Worm (Caenorhabditis elegans) whole organism, young adult: ENCODE data around the gene fbxb-9.

Experiments used
- B0019.2 ChIP-seq: fragments of 200-800 bp; sonication (Bioruptor generic); conservative IDR thresholded peaks from 2 replicates; pipeline ENCODE4 v1.3.6; 2022; ENCODE audit warnings: missing genetic modification reagents, missing genetic modification characterization, missing compliant biosample characterization
- F22D6.2 ChIP-seq: sonication (generic microtip); optimal IDR thresholded peaks from 2 replicates; lab custom pipeline; 2016; ENCODE audit warnings: mild to moderate bottlenecking, missing genetic modification characterization, missing compliant biosample characterization
- F49E8.2 ChIP-seq: sonication (generic microtip); optimal IDR thresholded peaks from 3 replicates; lab custom pipeline; 2017; ENCODE audit warnings: missing genetic modification characterization, mild to moderate bottlenecking, missing compliant biosample characterization, antibody characterized with exemption, moderate library complexity; ENCODE audit not compliant: insufficient read depth
- F52B5.7 ChIP-seq: sonication (generic microtip); optimal IDR thresholded peaks from 2 replicates; lab custom pipeline; 2016; ENCODE audit warnings: mild to moderate bottlenecking, missing genetic modification characterization, missing compliant biosample characterization
- F57C9.4 ChIP-seq: sonication (generic microtip); optimal IDR thresholded peaks from 2 replicates; lab custom pipeline; 2017; ENCODE audit warnings: mild to moderate bottlenecking, missing genetic modification characterization, missing compliant biosample characterization
- T07F8.4 ChIP-seq: sonication (generic microtip); optimal IDR thresholded peaks from 2 replicates; lab custom pipeline; 2016; ENCODE audit warnings: mild to moderate bottlenecking, missing genetic modification characterization, moderate library complexity, missing compliant biosample characterization
- Y53G8AR.9 ChIP-seq: fragments of 200-800 bp; sonication (Bioruptor generic); conservative IDR thresholded peaks from 2 replicates; pipeline ENCODE4 v1.3.6; 2022; ENCODE audit warnings: missing genetic modification reagents, missing genetic modification characterization, missing compliant biosample characterization
- Y56A3A.18 ChIP-seq: fragments of 200-800 bp; sonication (Bioruptor generic); IDR thresholded peaks from 2 replicates; pipeline ENCODE4 v1.3.6; 2022; ENCODE audit warnings: missing genetic modification reagents, missing genetic modification characterization, missing compliant biosample characterization
- Y67H2A.10 ChIP-seq: fragments of 200-800 bp; sonication (Bioruptor generic); conservative IDR thresholded peaks from 2 replicates; pipeline ENCODE4 v1.3.6; 2022; ENCODE audit warnings: missing genetic modification reagents, missing genetic modification characterization, missing compliant biosample characterization
- akir-1 ChIP-seq: fragments of 200-800 bp; sonication (Bioruptor generic); optimal IDR thresholded peaks from 2 replicates; lab custom pipeline; 2018; ENCODE audit warnings: mild to moderate bottlenecking, missing genetic modification characterization, moderate library complexity, missing compliant biosample characterization
- athp-1 ChIP-seq: sonication (generic microtip); optimal IDR thresholded peaks from 2 replicates; lab custom pipeline; 2017; ENCODE audit warnings: mild to moderate bottlenecking, missing genetic modification characterization, missing compliant biosample characterization
- attf-6 ChIP-seq: fragments of 200-800 bp; sonication (Bioruptor generic); IDR thresholded peaks from 2 replicates; pipeline ENCODE4 v1.3.6; 2022; ENCODE audit warnings: missing genetic modification reagents, missing genetic modification characterization, missing compliant biosample characterization
- bed-2 ChIP-seq: fragments of 200-800 bp; sonication (Bioruptor generic); IDR thresholded peaks from 2 replicates; pipeline ENCODE4 v1.3.6; 2022; ENCODE audit warnings: missing genetic modification reagents, missing genetic modification characterization, missing compliant biosample characterization
- ccch-3 ChIP-seq: fragments of 200-800 bp; sonication (Bioruptor generic); optimal IDR thresholded peaks from 2 replicates; lab custom pipeline; 2018; ENCODE audit warnings: mild to moderate bottlenecking, missing genetic modification characterization, missing compliant biosample characterization
- ceh-40 ChIP-seq: fragments of 200-800 bp; sonication (Bioruptor generic); IDR thresholded peaks from 2 replicates; pipeline ENCODE4 v1.3.6; 2022; ENCODE audit warnings: missing genetic modification characterization, missing compliant biosample characterization
- ceh-58 ChIP-seq: fragments of 200-800 bp; sonication (Bioruptor generic); IDR thresholded peaks from 2 replicates; pipeline ENCODE4 v1.3.6; 2022; ENCODE audit warnings: missing genetic modification characterization, missing compliant biosample characterization
- ceh-91 ChIP-seq: fragments of 200-800 bp; sonication (Bioruptor generic); IDR thresholded peaks from 2 replicates; pipeline ENCODE4 v1.3.6; 2022; ENCODE audit warnings: missing genetic modification reagents, missing genetic modification characterization, missing compliant biosample characterization
- chd-7 ChIP-seq: sonication (generic microtip); optimal IDR thresholded peaks from 2 replicates; lab custom pipeline; 2016; ENCODE audit warnings: mild to moderate bottlenecking, missing genetic modification characterization, moderate library complexity, missing compliant biosample characterization
- dpl-1 ChIP-seq: fragments of 150-350 bp; optimal IDR thresholded peaks from 2 replicates; lab custom pipeline; 2014; ENCODE audit warnings: missing biosample characterization, missing genetic modification reagents, missing genetic modification characterization
- ets-4 ChIP-seq: fragments of 200-800 bp; sonication (Bioruptor generic); optimal IDR thresholded peaks from 2 replicates; lab custom pipeline; 2018; ENCODE audit warnings: mild to moderate bottlenecking, missing genetic modification characterization, missing compliant biosample characterization
- fkh-3 ChIP-seq: sonication (generic microtip); optimal IDR thresholded peaks from 2 replicates; lab custom pipeline; 2016; ENCODE audit warnings: mild to moderate bottlenecking, missing genetic modification characterization, missing compliant biosample characterization
- hmg-1.2 ChIP-seq: fragments of 200-800 bp; sonication (Bioruptor generic); IDR thresholded peaks from 2 replicates; pipeline ENCODE4 v1.3.6; 2022; ENCODE audit warnings: missing genetic modification reagents, missing genetic modification characterization, missing compliant biosample characterization
- hrde-1 ChIP-seq: sonication (generic microtip); optimal IDR thresholded peaks from 2 replicates; lab custom pipeline; 2016; ENCODE audit warnings: missing genetic modification characterization, mild to moderate bottlenecking, missing compliant biosample characterization, moderate library complexity, missing genotype, missing genetic modification reagents, borderline replicate concordance
- hsf-1 ChIP-seq: fragments of 200-800 bp; sonication (Bioruptor generic); IDR thresholded peaks from 2 replicates; pipeline ENCODE4 v1.3.6; 2022; ENCODE audit warnings: missing genetic modification reagents, missing genetic modification characterization, missing compliant biosample characterization
- let-607 ChIP-seq, 2 experiments: fragments of 200-800 bp in 1 of 2; sonication (Bioruptor generic) in 1 of 2; sonication (generic microtip) in 1 of 2; optimal IDR thresholded peaks; 2 replicates each; lab custom pipeline; 2016 to 2018; ENCODE audit warnings: mild to moderate bottlenecking in 2 of 2, missing compliant biosample characterization in 2 of 2, missing genetic modification characterization in 2 of 2, moderate library complexity in 2 of 2, missing genotype in 1 of 2
- lin-26 ChIP-seq: fragments of 200-800 bp; sonication (Bioruptor generic); IDR thresholded peaks from 2 replicates; pipeline ENCODE4 v1.3.6; 2022; ENCODE audit warnings: missing genetic modification reagents, missing genetic modification characterization, missing compliant biosample characterization
- lin-54 ChIP-seq: fragments of 200-800 bp; sonication (Bioruptor generic); optimal IDR thresholded peaks from 2 replicates; lab custom pipeline; 2018; ENCODE audit warnings: mild to moderate bottlenecking, missing genetic modification characterization, missing compliant biosample characterization
- lsl-1 ChIP-seq: fragments of 200-800 bp; sonication (Bioruptor generic); optimal IDR thresholded peaks from 2 replicates; lab custom pipeline; 2018; ENCODE audit warnings: mild to moderate bottlenecking, missing genetic modification characterization, moderate library complexity, missing compliant biosample characterization
- lsy-27 ChIP-seq: sonication (generic microtip); optimal IDR thresholded peaks from 2 replicates; lab custom pipeline; 2017; ENCODE audit warnings: missing genetic modification characterization, mild to moderate bottlenecking, missing compliant biosample characterization, antibody characterized with exemption, missing genotype, borderline replicate concordance; ENCODE audit not compliant: insufficient read depth
- madf-10 ChIP-seq: sonication (generic microtip); optimal IDR thresholded peaks from 2 replicates; lab custom pipeline; 2016; ENCODE audit warnings: mild to moderate bottlenecking, missing genetic modification characterization, missing compliant biosample characterization
- madf-3 ChIP-seq: fragments of 200-800 bp; sonication (Bioruptor generic); IDR thresholded peaks from 2 replicates; pipeline ENCODE4 v1.3.6; 2022; ENCODE audit warnings: missing genetic modification reagents, missing genetic modification characterization, missing compliant biosample characterization
- madf-6 ChIP-seq: fragments of 200-800 bp; sonication (Bioruptor generic); IDR thresholded peaks from 2 replicates; pipeline ENCODE4 v1.3.6; 2022; ENCODE audit warnings: missing genetic modification reagents, missing genetic modification characterization, missing compliant biosample characterization
- mxl-1 ChIP-seq: sonication (generic microtip); optimal IDR thresholded peaks from 2 replicates; lab custom pipeline; 2016; ENCODE audit warnings: missing genetic modification characterization, missing compliant biosample characterization
- nfyb-1 ChIP-seq: fragments of 200-800 bp; sonication (Bioruptor generic); IDR thresholded peaks from 2 replicates; pipeline ENCODE4 v1.3.6; 2022; ENCODE audit warnings: missing genetic modification reagents, missing genetic modification characterization, missing compliant biosample characterization
- pbrm-1 ChIP-seq: fragments of 200-800 bp; sonication (Bioruptor generic); IDR thresholded peaks from 2 replicates; pipeline ENCODE4 v1.3.6; 2022; ENCODE audit warnings: missing genetic modification reagents, missing genetic modification characterization, missing compliant biosample characterization
- repo-1 ChIP-seq: sonication (generic microtip); optimal IDR thresholded peaks from 2 replicates; lab custom pipeline; 2017; ENCODE audit warnings: mild to moderate bottlenecking, missing genetic modification characterization, missing compliant biosample characterization
- snpc-1.1 ChIP-seq: sonication (generic microtip); optimal IDR thresholded peaks from 2 replicates; lab custom pipeline; 2017; ENCODE audit warnings: missing genetic modification characterization, mild to moderate bottlenecking, missing compliant biosample characterization, antibody characterized with exemption, moderate library complexity, missing genotype, missing genetic modification reagents; ENCODE audit not compliant: insufficient read depth
- somi-1 ChIP-seq: fragments of 200-800 bp; sonication (Bioruptor generic); optimal IDR thresholded peaks from 2 replicates; lab custom pipeline; 2018; ENCODE audit warnings: mild to moderate bottlenecking, missing genetic modification characterization, missing compliant biosample characterization
- sptf-2 ChIP-seq: fragments of 200-800 bp; sonication (Bioruptor generic); optimal IDR thresholded peaks from 2 replicates; lab custom pipeline; 2018; ENCODE audit warnings: mild to moderate bottlenecking, missing genetic modification characterization, missing compliant biosample characterization
- tbx-9 ChIP-seq: sonication (generic microtip); optimal IDR thresholded peaks from 2 replicates; lab custom pipeline; 2016; ENCODE audit warnings: borderline replicate concordance, missing genetic modification characterization, inconsistent platforms, missing compliant biosample characterization
- tlf-1 ChIP-seq: fragments of 200-800 bp; sonication (Bioruptor generic); optimal IDR thresholded peaks from 2 replicates; lab custom pipeline; 2018; ENCODE audit warnings: mild to moderate bottlenecking, missing genetic modification characterization, missing compliant biosample characterization
- unc-130 ChIP-seq: sonication (generic microtip); optimal IDR thresholded peaks from 2 replicates; lab custom pipeline; 2016; ENCODE audit warnings: missing genetic modification reagents, missing genetic modification characterization, missing compliant biosample characterization
- unc-62 ChIP-seq: fragments of 150-350 bp; optimal IDR thresholded peaks from 2 replicates; lab custom pipeline; 2014; ENCODE audit warnings: missing biosample characterization, missing genetic modification reagents, missing genetic modification characterization
- xnd-1 ChIP-seq: sonication (generic microtip); optimal IDR thresholded peaks from 2 replicates; lab custom pipeline; 2016; ENCODE audit warnings: missing genotype, missing genetic modification reagents, missing genetic modification characterization, missing compliant biosample characterization
- zfh-2 ChIP-seq: fragments of 200-800 bp; sonication (Bioruptor generic); conservative IDR thresholded peaks from 2 replicates; pipeline ENCODE4 v1.3.6; 2022; ENCODE audit warnings: missing genetic modification reagents, missing genetic modification characterization, missing compliant biosample characterization
- zim-3 ChIP-seq: sonication (generic microtip); optimal IDR thresholded peaks from 2 replicates; lab custom pipeline; 2017; ENCODE audit warnings: mild to moderate bottlenecking, missing genetic modification characterization, moderate library complexity, missing compliant biosample characterization
- ztf-26 ChIP-seq: sonication (generic microtip); optimal IDR thresholded peaks from 2 replicates; lab custom pipeline; 2017; ENCODE audit warnings: missing genetic modification characterization, missing compliant biosample characterization
- ztf-3 ChIP-seq: fragments of 200-800 bp; sonication (Bioruptor generic); optimal IDR thresholded peaks from 2 replicates; lab custom pipeline; 2018; ENCODE audit warnings: mild to moderate bottlenecking, missing genetic modification characterization, missing compliant biosample characterization

The fbxb-9 gene

ce11 chrIV:11145929-11146339, 16.4 kb downstream of the fbxb-9 start:
- no peak for TF ChIP-seq dpl-1 (GFP tag; lab: Kevin White, UChicago)
- no peak for TF ChIP-seq unc-62 (GFP tag; lab: Kevin White, UChicago)
- TF ChIP-seq tlf-1 (GFP tag; lab: Kevin White, UChicago): peak; percentile 76
- TF ChIP-seq ztf-26 (tag; lab: Kevin White, UChicago): peak; percentile 2
- TF ChIP-seq B0019.2 (GFP tag; lab: Robert Waterston, UW): no peak
- TF ChIP-seq ceh-58 (GFP tag; lab: Robert Waterston, UW): no peak
- TF ChIP-seq ets-4 (GFP tag; lab: Kevin White, UChicago): no peak
- peak; percentile 21; the same call in 1 of the 2 replicates for TF ChIP-seq nfyb-1 (GFP tag; lab: Robert Waterston, UW)
- peak; percentile 53 for TF ChIP-seq xnd-1 (tag; lab: Kevin White, UChicago)
- peak; percentile 72 for TF ChIP-seq mxl-1 (tag; lab: Kevin White, UChicago)
- peak; percentile 89 for TF ChIP-seq hrde-1 (tag; lab: Kevin White, UChicago)
- TF ChIP-seq lin-54 (GFP tag; lab: Kevin White, UChicago): peak; percentile 46
- TF ChIP-seq hmg-1.2: no peak
- TF ChIP-seq tbx-9: no peak
- TF ChIP-seq madf-3 (GFP tag; lab: Robert Waterston, UW): 0 out of 2 replicates have a peak, but pooled peaks have one; percentile 38
- TF ChIP-seq sptf-2 (GFP tag; lab: Kevin White, UChicago): no peak
- TF ChIP-seq Y56A3A.18: 0 out of 2 replicates have a peak, but pooled peaks have one; percentile 49
- TF ChIP-seq lsl-1 (GFP tag; lab: Kevin White, UChicago): peak; percentile 37
- peak; percentile 78 for TF ChIP-seq repo-1 (tag; lab: Kevin White, UChicago)
- no peak for TF ChIP-seq ztf-3 (GFP tag; lab: Kevin White, UChicago)
- TF ChIP-seq zim-3: peak; percentile 75
- no peak for TF ChIP-seq let-607 (tag; optimal IDR thresholded peaks at IDR 0.05; lab: Kevin White, UChicago)
- TF ChIP-seq T07F8.4 (tag; lab: Kevin White, UChicago): no peak
- TF ChIP-seq bed-2: no peak
- peak; percentile 59 for TF ChIP-seq lin-26 (GFP tag; lab: Robert Waterston, UW)
- peak; percentile 52; the same call in 1 of the 2 replicates for TF ChIP-seq pbrm-1 (GFP tag; lab: Robert Waterston, UW)
- TF ChIP-seq unc-130: peak; percentile 83
- TF ChIP-seq somi-1 (GFP tag; lab: Kevin White, UChicago): no peak
- TF ChIP-seq madf-6 (GFP tag; lab: Robert Waterston, UW): peak; percentile 67
- TF ChIP-seq snpc-1.1: peak; percentile 28
- TF ChIP-seq ceh-91 (GFP tag; lab: Robert Waterston, UW): no peak
- no peak for TF ChIP-seq akir-1
- TF ChIP-seq F52B5.7 (tag; lab: Kevin White, UChicago): peak; percentile 84
- peak; percentile 61 for TF ChIP-seq athp-1 (tag; lab: Kevin White, UChicago)
- no peak for TF ChIP-seq zfh-2 (GFP tag; lab: Robert Waterston, UW)
- TF ChIP-seq Y67H2A.10 (GFP tag; lab: Robert Waterston, UW): no peak
- TF ChIP-seq ceh-40 (GFP tag; lab: Robert Waterston, UW): 0 out of 2 replicates have a peak, but pooled peaks have one; percentile 14
- peak; percentile 94 for TF ChIP-seq F49E8.2 (tag; lab: Kevin White, UChicago)
- TF ChIP-seq Y53G8AR.9 (GFP tag; lab: Robert Waterston, UW): no peak; the same call in 1 of the 2 replicates
- peak; percentile 78; the same call in 1 of the 2 replicates for TF ChIP-seq attf-6 (GFP tag; lab: Robert Waterston, UW)
- no peak for TF ChIP-seq F22D6.2 (tag; lab: Kevin White, UChicago)
- TF ChIP-seq ccch-3: no peak
- TF ChIP-seq fkh-3 (tag; lab: Kevin White, UChicago): peak; percentile 57
- TF ChIP-seq chd-7 (tag; lab: Kevin White, UChicago): peak; percentile 63
- TF ChIP-seq lsy-27: no peak
- TF ChIP-seq F57C9.4 (tag; lab: Kevin White, UChicago): peak; percentile 76
- no peak for TF ChIP-seq madf-10 (tag; lab: Kevin White, UChicago)
- peak; percentile 74 for TF ChIP-seq hsf-1
